Fruit fly (Drosophila melanogaster) whole organism, adult: Measurements from ENCODE around the gene CG6333.

Source experiments
- CG5204 ChIP-seq: fragments of 200-800 bp; sonication (Bioruptor generic); optimal IDR thresholded peaks from 2 replicates; lab custom pipeline; 2016; ENCODE audit warnings: missing biosample characterization, missing genetic modification characterization
- CG7045 ChIP-seq: fragments of 200-800 bp; sonication (Bioruptor generic); optimal IDR thresholded peaks from 2 replicates; lab custom pipeline; 2017; ENCODE audit warnings: missing biosample characterization, mild to moderate bottlenecking, missing genetic modification characterization
- Mnt ChIP-seq: fragments of 200-800 bp; sonication (Bioruptor generic); optimal IDR thresholded peaks from 2 replicates; lab custom pipeline; 2016; ENCODE audit warnings: missing biosample characterization, mild to moderate bottlenecking, missing genetic modification characterization

- no peak for TF ChIP-seq CG7045 (GFP tag; lab: Kevin White, UChicago)
- TF ChIP-seq Mnt, result no peak
- no peak for TF ChIP-seq CG5204
These were observed 12.1 kb downstream of the CG6333 start for dm6 chr3L:17473889-17474288.
